Worm (Caenorhabditis elegans): ENCODE measurements around the gene sir-2.2.
A peak's percentile ranks its signal among the peaks of the same experiment; 100 is the strongest.

ce11 chrX:13350123-13350798 is 22.4 kb downstream of the sir-2.2 start:
- TF ChIP-seq F52B5.7 (tag; optimal IDR thresholded peaks at IDR 0.05) (no peak), snpc-1.3 (tag; optimal IDR thresholded peaks at IDR 0.05; ENCODE audit: insufficient read depth) (no peak), ama-1 (optimal IDR thresholded peaks at IDR 0.05) (peak; percentile 84), ama-1 (GFP tag; optimal IDR thresholded peaks at IDR 0.05) (no peak), efl-1 (GFP tag; optimal IDR thresholded peaks at IDR 0.05) (no peak), ceh-91 (GFP tag; IDR thresholded peaks at IDR 0.05) (no peak), tbx-9 (tag; optimal IDR thresholded peaks at IDR 0.05; ENCODE audit: borderline replicate concordance) (no peak), dpl-1 (GFP tag; optimal IDR thresholded peaks at IDR 0.05) (no peak), B0035.1 (tag; optimal IDR thresholded peaks at IDR 0.05) (no peak), aptf-2 (GFP tag; conservative IDR thresholded peaks at IDR 0.05) (no peak), attf-5 (GFP tag; optimal IDR thresholded peaks at IDR 0.05) (no peak)

Measured in whole organism, young adult.